Worm (Caenorhabditis elegans) whole organism, mixed stage, embryonic: ENCODE measurements around the gene oac-30.

Experiments
- M03D4.4 ChIP-seq: sonication (generic microtip); optimal IDR thresholded peaks from 2 replicates; lab custom pipeline; 2017; ENCODE audit warnings: mild to moderate bottlenecking, missing genetic modification characterization, missing compliant biosample characterization
- bed-3 ChIP-seq: fragments of 200-800 bp; sonication (Bioruptor generic); optimal IDR thresholded peaks from 3 replicates; lab custom pipeline; 2018; ENCODE audit warnings: mild to moderate bottlenecking, missing genetic modification characterization, moderate library complexity, missing compliant biosample characterization
- ceh-39 ChIP-seq: fragments of 150-350 bp; optimal IDR thresholded peaks from 2 replicates; lab custom pipeline; 2014; ENCODE audit warnings: missing biosample characterization, missing genetic modification characterization
- ceh-43 ChIP-seq: fragments of 200-800 bp; sonication (Bioruptor generic); optimal IDR thresholded peaks from 2 replicates; lab custom pipeline; 2018; ENCODE audit warnings: mild to moderate bottlenecking, missing genetic modification characterization, moderate library complexity, missing compliant biosample characterization
- ceh-83 ChIP-seq: fragments of 200-800 bp; sonication (Bioruptor generic); optimal IDR thresholded peaks from 2 replicates; lab custom pipeline; 2018; ENCODE audit warnings: mild to moderate bottlenecking, missing genetic modification characterization, missing compliant biosample characterization
- ces-1 ChIP-seq: fragments of 150-350 bp; optimal IDR thresholded peaks from 2 replicates; lab custom pipeline; 2014; ENCODE audit warnings: missing biosample characterization, missing genetic modification reagents, missing genetic modification characterization
- cnd-1 ChIP-seq: fragments of 200-800 bp; sonication (Bioruptor generic); optimal IDR thresholded peaks from 2 replicates; lab custom pipeline; 2018; ENCODE audit warnings: mild to moderate bottlenecking, missing genetic modification characterization, missing compliant biosample characterization
- drap-1 ChIP-seq: fragments of 200-800 bp; sonication (Bioruptor generic); optimal IDR thresholded peaks from 3 replicates; lab custom pipeline; 2018; ENCODE audit warnings: mild to moderate bottlenecking, missing genetic modification characterization, missing compliant biosample characterization
- elt-1 ChIP-seq: sonication (generic microtip); optimal IDR thresholded peaks from 2 replicates; lab custom pipeline; 2017; ENCODE audit warnings: missing genetic modification characterization, mild to moderate bottlenecking, missing compliant biosample characterization, antibody characterized with exemption, moderate library complexity, borderline replicate concordance; ENCODE audit not compliant: insufficient read depth
- elt-3 ChIP-seq: fragments of 150-350 bp; optimal IDR thresholded peaks from 2 replicates; lab custom pipeline; 2014; ENCODE audit warnings: missing biosample characterization, missing genetic modification characterization
- flh-1 ChIP-seq: fragments of 200-800 bp; sonication (Bioruptor generic); optimal IDR thresholded peaks from 2 replicates; lab custom pipeline; 2018; ENCODE audit warnings: mild to moderate bottlenecking, missing genetic modification characterization, moderate library complexity, missing compliant biosample characterization
- ham-2 ChIP-seq: fragments of 200-800 bp; sonication (Bioruptor generic); optimal IDR thresholded peaks from 2 replicates; lab custom pipeline; 2018; ENCODE audit warnings: mild to moderate bottlenecking, missing genetic modification characterization, missing compliant biosample characterization
- hlh-1 ChIP-seq: fragments of 150-350 bp; optimal IDR thresholded peaks from 2 replicates; lab custom pipeline; 2014; ENCODE audit warnings: missing biosample characterization, missing genetic modification reagents, missing genetic modification characterization
- lin-13 ChIP-seq: fragments of 150-350 bp; optimal IDR thresholded peaks from 2 replicates; lab custom pipeline; 2014; ENCODE audit warnings: missing biosample characterization, missing genetic modification characterization
- lin-32 ChIP-seq: fragments of 200-800 bp; sonication (Bioruptor generic); optimal IDR thresholded peaks from 2 replicates; lab custom pipeline; 2018; ENCODE audit warnings: mild to moderate bottlenecking, missing genetic modification characterization, missing compliant biosample characterization
- lsy-2 ChIP-seq: fragments of 150-350 bp; optimal IDR thresholded peaks from 2 replicates; lab custom pipeline; 2014; ENCODE audit warnings: missing biosample characterization, missing genetic modification characterization
- mab-5 ChIP-seq: fragments of 150-350 bp; optimal IDR thresholded peaks from 2 replicates; lab custom pipeline; 2014; ENCODE audit warnings: missing biosample characterization, missing genetic modification characterization
- mep-1 ChIP-seq: fragments of 150-350 bp; optimal IDR thresholded peaks from 2 replicates; lab custom pipeline; 2017; ENCODE audit warnings: missing biosample characterization, missing genetic modification reagents, missing genetic modification characterization, inconsistent platforms
- mls-2 ChIP-seq: sonication (generic microtip); optimal IDR thresholded peaks from 2 replicates; lab custom pipeline; 2016; ENCODE audit warnings: mild to moderate bottlenecking, missing genetic modification characterization, moderate library complexity, missing compliant biosample characterization
- nhr-12 ChIP-seq: fragments of 150-350 bp; optimal IDR thresholded peaks from 2 replicates; lab custom pipeline; 2014; ENCODE audit warnings: missing biosample characterization, missing genetic modification characterization
- nhr-2 ChIP-seq: fragments of 150-350 bp; optimal IDR thresholded peaks from 2 replicates; lab custom pipeline; 2014; ENCODE audit warnings: missing biosample characterization, missing genetic modification characterization
- nhr-237 ChIP-seq: fragments of 150-350 bp; optimal IDR thresholded peaks from 2 replicates; lab custom pipeline; 2014; ENCODE audit warnings: missing biosample characterization, missing genetic modification characterization
- nhr-76 ChIP-seq: sonication (generic microtip); optimal IDR thresholded peaks from 2 replicates; lab custom pipeline; 2017; ENCODE audit warnings: missing biosample characterization, missing genetic modification characterization
- pha-4 ChIP-seq: fragments of 150-350 bp; optimal IDR thresholded peaks from 2 replicates; lab custom pipeline; 2018; ENCODE audit warnings: missing biosample characterization, missing genetic modification reagents, missing genetic modification characterization
- sem-2 ChIP-seq: fragments of 200-800 bp; sonication (Bioruptor generic); optimal IDR thresholded peaks from 2 replicates; lab custom pipeline; 2018; ENCODE audit warnings: mild to moderate bottlenecking, missing genetic modification characterization, missing compliant biosample characterization
- snpc-4 ChIP-seq: fragments of 150-350 bp; optimal IDR thresholded peaks from 2 replicates; lab custom pipeline; 2014; ENCODE audit warnings: missing biosample characterization, missing genetic modification characterization
- sptf-1 ChIP-seq: sonication (generic microtip); optimal IDR thresholded peaks from 2 replicates; lab custom pipeline; 2017; ENCODE audit warnings: mild to moderate bottlenecking, missing genetic modification characterization, moderate library complexity, missing compliant biosample characterization
- tbx-8 ChIP-seq: fragments of 200-800 bp; sonication (Bioruptor generic); optimal IDR thresholded peaks from 2 replicates; lab custom pipeline; 2018; ENCODE audit warnings: mild to moderate bottlenecking, missing genetic modification characterization, moderate library complexity, missing compliant biosample characterization
- unc-120 ChIP-seq: sonication (generic microtip); optimal IDR thresholded peaks from 2 replicates; lab custom pipeline; 2017; ENCODE audit warnings: missing genetic modification characterization, missing compliant biosample characterization; ENCODE audit not compliant: poor library complexity, severe bottlenecking
- unc-39 ChIP-seq: fragments of 150-350 bp; optimal IDR thresholded peaks from 2 replicates; lab custom pipeline; 2014; ENCODE audit warnings: missing biosample characterization, missing genetic modification characterization
- unc-62 ChIP-seq: fragments of 150-350 bp; optimal IDR thresholded peaks from 2 replicates; lab custom pipeline; 2014; ENCODE audit warnings: missing biosample characterization, missing genetic modification reagents, missing genetic modification characterization
- zip-8 ChIP-seq: fragments of 150-350 bp; optimal IDR thresholded peaks from 2 replicates; lab custom pipeline; 2014; ENCODE audit warnings: missing biosample characterization, missing genetic modification characterization
- ztf-11 ChIP-seq: fragments of 150-350 bp; optimal IDR thresholded peaks from 2 replicates; lab custom pipeline; 2014; ENCODE audit warnings: missing biosample characterization, missing genetic modification characterization

oac-30 gene

DNA sequence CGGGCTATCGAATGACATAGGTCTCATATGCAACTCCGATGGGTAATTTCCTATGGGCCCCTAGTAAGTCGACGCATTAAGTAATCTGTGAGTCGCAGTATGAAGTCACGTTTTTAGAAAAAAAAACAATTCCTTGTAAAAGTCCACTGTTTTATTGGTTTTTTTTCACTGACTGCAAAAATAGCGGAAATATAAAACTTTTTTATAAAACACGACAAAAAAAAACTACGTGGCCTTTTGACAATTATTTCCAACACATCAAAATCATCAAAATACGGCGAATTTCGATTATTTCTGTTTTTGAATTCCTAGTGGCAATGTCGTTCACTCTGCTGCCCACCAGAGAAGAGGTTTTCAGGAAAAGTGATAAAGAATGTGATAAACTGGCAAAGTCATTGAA, 8.1 kb downstream of the oac-30 start, which contains the start of gene clpr-2:
clpr-2 (plus strand) TSS at position 301 of the 400 bp plus-strand sequence.
- TF ChIP-seq unc-62 (GFP tag; lab: Kevin White, UChicago) (no peak), ceh-43 (no peak), nhr-76 (tag; lab: Kevin White, UChicago) (no peak), lin-13 (tag; lab: Kevin White, UChicago) (no peak)

DNA sequence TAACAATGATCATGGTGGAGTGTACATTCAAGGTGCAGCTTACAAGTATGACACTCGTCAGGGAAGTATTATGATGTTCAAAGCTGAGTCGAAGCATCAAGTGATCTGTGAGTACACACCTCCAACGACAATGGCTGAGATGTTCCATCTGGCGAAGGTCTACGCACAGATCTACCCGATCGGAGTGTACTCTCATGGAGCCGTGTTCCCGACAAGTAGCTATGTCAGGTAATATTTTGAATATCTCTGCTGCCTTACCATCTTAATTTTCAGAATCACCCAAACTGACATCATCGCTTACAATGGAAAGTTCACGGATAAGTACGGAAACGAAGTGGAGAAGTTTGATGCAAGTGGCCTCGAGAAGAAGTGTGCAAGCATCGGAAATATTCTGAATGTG, 9.9 kb downstream of the oac-30 start:
- TF ChIP-seq mep-1 (tag; lab: Kevin White, UChicago) (no peak), cnd-1 (no peak), snpc-4 (tag; lab: Kevin White, UChicago) (no peak), nhr-76 (tag; lab: Kevin White, UChicago) (no peak), mls-2 (tag; lab: Kevin White, UChicago) (no peak), lin-32 (no peak)

DNA sequence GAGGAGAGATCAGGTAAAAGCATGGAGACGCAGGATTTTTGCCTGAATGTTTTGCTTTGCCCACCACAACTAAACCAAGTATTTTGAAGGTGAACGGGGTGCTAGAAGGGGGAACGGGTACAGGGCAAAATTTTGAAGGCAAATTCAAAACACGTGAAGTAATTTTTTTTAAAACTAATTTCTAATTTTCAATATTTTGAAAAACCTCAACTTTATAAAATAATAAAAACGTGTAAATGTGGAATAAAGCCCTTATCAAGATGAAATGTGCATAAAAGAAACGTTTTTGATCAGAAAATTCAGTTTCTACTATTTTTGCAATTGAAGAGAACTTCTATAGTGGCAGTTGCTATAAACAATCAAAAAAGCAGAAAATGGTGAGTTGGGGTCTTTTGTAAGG, 11.1 kb downstream of the oac-30 start, which contains the start of gene clec-119:
clec-119 (plus strand) TSS at position 301 of the 400 bp plus-strand sequence.
- TF ChIP-seq ham-2 (GFP tag; lab: Kevin White, UChicago), result no peak
- TF ChIP-seq lsy-2 (tag; lab: Kevin White, UChicago), result no peak
- no peak for TF ChIP-seq lin-32
- TF ChIP-seq flh-1 (GFP tag; lab: Kevin White, UChicago), result no peak
- TF ChIP-seq snpc-4 (tag; lab: Kevin White, UChicago), result no peak
- no peak for TF ChIP-seq ceh-43
- TF ChIP-seq ceh-39, result no peak
- TF ChIP-seq unc-39, result no peak
- no peak for TF ChIP-seq nhr-2 (tag; lab: Kevin White, UChicago)
- no peak for TF ChIP-seq nhr-12
- no peak for TF ChIP-seq pha-4 (tag; lab: Kevin White, UChicago)
- TF ChIP-seq zip-8, result no peak
- TF ChIP-seq mls-2 (tag; lab: Kevin White, UChicago), result no peak

DNA sequence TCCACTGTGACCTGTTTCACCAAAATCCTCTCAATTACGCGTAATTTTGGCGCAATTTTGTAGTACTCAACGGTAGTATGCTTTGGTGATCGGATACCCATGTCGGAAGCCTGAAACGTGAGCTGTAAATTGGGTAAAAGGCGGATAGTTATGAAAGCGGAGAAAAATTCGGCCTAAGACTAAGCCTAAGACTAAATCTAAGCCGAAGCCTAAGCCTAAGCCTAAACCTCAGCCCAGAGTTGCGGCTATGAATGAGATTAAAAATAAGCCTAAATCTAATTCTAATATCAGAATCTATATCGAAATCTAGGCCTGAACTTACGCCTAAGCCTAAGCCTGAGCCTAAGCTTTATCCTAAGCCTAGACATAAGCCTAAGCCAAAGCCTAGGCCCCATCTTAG, 14.4 kb downstream of the oac-30 start, which contains the start of gene lin-42:
lin-42 (minus strand) TSS at position 101 of the 400 bp plus-strand sequence.
- no peak for TF ChIP-seq sptf-1 (tag; lab: Kevin White, UChicago)
- TF ChIP-seq nhr-12, result no peak
- no peak for TF ChIP-seq bed-3 (GFP tag; lab: Kevin White, UChicago)
- TF ChIP-seq hlh-1 (tag; lab: Kevin White, UChicago), result no peak
- TF ChIP-seq lin-13 (tag; lab: Kevin White, UChicago), result no peak
- no peak for TF ChIP-seq nhr-76 (tag; lab: Kevin White, UChicago)
- no peak for TF ChIP-seq ces-1 (GFP tag; lab: Kevin White, UChicago)
- no peak for TF ChIP-seq elt-3 (tag; lab: Kevin White, UChicago)

DNA sequence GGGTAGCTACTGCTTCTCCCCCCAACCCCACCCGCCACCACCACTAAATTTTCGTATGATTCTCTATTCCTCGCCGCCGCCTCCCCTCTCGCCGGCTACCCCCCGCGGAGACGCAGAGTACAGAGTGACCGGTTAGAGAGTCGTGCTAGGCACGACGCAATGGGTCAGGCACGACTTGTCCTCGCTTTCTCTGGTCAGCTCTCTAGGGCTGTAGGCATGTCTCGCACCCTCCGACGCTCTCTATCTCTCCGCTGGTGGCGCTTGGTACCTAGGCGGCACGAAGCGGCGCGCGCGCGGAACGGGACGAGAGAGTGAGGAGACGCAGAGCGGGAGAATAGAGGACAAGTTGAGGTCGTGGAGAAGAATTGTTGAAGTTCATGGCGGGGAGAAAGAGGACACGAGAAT, 19.8 kb downstream of the oac-30 start:
- no peak for TF ChIP-seq tbx-8 (GFP tag; lab: Kevin White, UChicago)
- TF ChIP-seq zip-8, result no peak
- no peak for TF ChIP-seq sem-2
- TF ChIP-seq hlh-1 (tag; lab: Kevin White, UChicago), result peak; percentile 62
- TF ChIP-seq ces-1 (GFP tag; lab: Kevin White, UChicago), result peak; percentile 55
- TF ChIP-seq lin-13 (tag; lab: Kevin White, UChicago), result peak; percentile 40
- peak; percentile 81 for TF ChIP-seq pha-4 (tag; lab: Kevin White, UChicago)
- TF ChIP-seq lin-32, result no peak
- TF ChIP-seq cnd-1, result peak; percentile 34
- TF ChIP-seq mep-1 (tag; lab: Kevin White, UChicago), result peak; percentile 62
- TF ChIP-seq unc-39, result peak; percentile 13
- peak; percentile 87 for TF ChIP-seq ztf-11 (tag; lab: Kevin White, UChicago)
- no peak for TF ChIP-seq mab-5 (tag; lab: Kevin White, UChicago)
- TF ChIP-seq ceh-83, result peak; percentile 57
- TF ChIP-seq M03D4.4, result peak; percentile 35
- TF ChIP-seq nhr-12, result no peak
- TF ChIP-seq elt-3 (tag; lab: Kevin White, UChicago), result peak; percentile 37
- peak; percentile 100 for TF ChIP-seq ham-2 (GFP tag; lab: Kevin White, UChicago)
- peak; percentile 79 for TF ChIP-seq nhr-237 (tag; lab: Kevin White, UChicago)
- TF ChIP-seq nhr-2 (tag; lab: Kevin White, UChicago), result peak; percentile 98
- TF ChIP-seq sptf-1 (tag; lab: Kevin White, UChicago), result peak; percentile 83
- peak; percentile 62 for TF ChIP-seq elt-1 (tag; lab: Kevin White, UChicago)
- TF ChIP-seq drap-1 (GFP tag; lab: Kevin White, UChicago), result peak; percentile 74
- TF ChIP-seq unc-120 (tag; lab: Kevin White, UChicago), result peak; percentile 88
- peak; percentile 36 for TF ChIP-seq lsy-2 (tag; lab: Kevin White, UChicago)
- peak; percentile 84 for TF ChIP-seq mls-2 (tag; lab: Kevin White, UChicago)
- peak; percentile 83 for TF ChIP-seq unc-62 (GFP tag; lab: Kevin White, UChicago)
